Fruit fly (Drosophila melanogaster) whole organism, larva: ENCODE data around the gene CG14187.

Experiments used
- noc ChIP-seq: fragments of 200-800 bp; sonication (Bioruptor generic); optimal IDR thresholded peaks from 3 replicates; lab custom pipeline; 2019; ENCODE audit warnings: missing biosample characterization, mild to moderate bottlenecking, missing genetic modification characterization, moderate library complexity

CG14187 gene

DNA sequence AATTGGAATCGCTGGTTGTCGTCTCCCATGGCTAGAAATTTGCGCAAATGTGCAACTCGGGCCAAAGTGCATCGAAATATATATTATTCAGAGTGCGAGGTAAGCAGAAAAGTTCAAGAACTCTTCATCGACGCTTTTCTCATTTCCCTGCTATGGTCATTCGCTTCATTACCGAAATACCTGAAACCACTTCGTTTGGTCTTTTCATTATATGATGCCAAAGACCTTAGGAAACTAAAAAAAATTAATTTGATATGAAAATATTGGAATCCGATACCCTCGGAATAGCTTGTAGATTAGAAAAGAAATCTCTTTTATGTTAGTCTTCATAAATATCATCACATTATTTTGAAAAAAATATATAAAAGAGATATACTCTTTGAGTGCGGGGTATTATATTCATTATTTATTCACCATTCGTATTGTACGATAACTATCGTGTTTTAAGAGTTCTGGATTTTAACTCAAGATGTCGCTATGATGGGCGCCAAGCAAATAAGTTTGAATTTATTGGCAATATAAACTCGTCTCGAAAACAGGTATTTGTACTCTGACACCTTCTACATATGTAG is at the start of gene CG14187:
Gene CG14187 (minus strand): TSS at position 51 of the 572 bp plus-strand sequence.
- no peak for TF ChIP-seq noc (tag; lab: Kevin White, UChicago)

DNA sequence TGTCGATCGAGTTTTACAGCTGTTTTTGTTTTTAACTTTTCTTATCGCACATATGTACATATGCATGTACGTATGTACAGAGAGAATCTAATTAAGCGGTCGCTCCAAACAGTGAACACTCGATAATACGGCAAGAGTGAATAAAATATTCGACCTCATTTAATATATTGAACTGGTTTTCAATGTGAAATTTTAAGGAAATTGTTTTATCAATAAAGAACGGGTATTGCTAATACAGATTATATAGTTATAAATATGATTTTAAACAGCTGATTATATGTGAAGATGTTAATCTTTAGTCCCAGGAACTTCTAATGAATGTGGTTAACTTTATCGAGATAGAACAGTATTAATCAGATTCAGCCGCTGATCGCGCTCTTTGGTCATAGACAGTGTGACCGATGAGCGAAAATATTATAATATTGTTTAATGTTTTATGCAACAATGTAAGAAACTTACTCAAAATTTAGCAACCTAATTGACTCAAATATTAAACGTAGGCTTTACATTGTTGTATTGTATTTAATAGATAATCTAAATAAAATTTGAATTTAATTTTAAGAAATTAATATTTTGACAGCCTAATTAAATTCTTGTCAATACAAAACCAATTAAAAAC is 28.1 kb upstream of the CG14187 start, which contains the start of gene CG7328:
Gene CG7328 (minus strand): TSS at position 19 of the 619 bp plus-strand sequence.
- peak; percentile 90 for TF ChIP-seq noc (tag; lab: Kevin White, UChicago)

DNA sequence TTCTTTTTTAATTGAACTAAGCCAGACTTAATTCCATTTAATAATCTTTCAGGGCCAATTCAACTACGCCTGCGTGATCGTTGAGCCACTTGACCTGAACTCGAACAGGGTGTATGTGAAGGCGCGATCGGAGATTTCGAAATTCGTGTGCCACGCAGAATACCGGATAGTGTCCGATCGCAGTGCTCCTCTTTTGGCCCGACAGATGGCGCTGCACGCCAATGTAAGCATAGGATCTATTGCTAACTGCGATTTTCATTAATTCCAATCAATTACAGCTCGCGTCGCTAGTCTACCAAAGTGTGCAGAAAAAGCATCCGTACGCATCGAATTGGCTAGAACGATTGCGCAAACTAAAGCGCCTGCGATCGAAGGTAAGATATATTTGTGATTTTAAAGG is 25.7 kb upstream of the CG14187 start:
- TF ChIP-seq noc (tag; lab: Kevin White, UChicago) = no peak

DNA sequence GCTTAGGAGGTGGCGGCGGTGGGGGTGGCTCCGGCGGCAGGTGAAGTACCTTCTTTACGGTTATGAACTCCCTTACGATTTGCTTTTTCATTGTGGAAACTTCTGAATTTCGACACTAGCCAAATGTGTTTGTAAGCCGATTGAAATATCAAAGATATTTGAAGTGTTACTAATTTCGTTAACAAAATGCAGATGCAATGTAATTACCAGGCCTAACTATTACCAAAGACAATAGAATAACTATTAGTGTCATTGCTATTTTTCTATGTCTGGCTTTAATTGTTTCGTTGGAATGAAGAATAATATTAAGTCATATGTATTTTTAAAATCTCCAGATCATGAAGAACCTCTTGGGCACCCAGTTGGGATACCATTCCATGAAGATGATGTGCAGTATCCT is 20.5 kb upstream of the CG14187 start, which contains the start of gene CG7335:
Gene CG7335 (minus strand): TSS at position 101 of the 400 bp plus-strand sequence.
- TF ChIP-seq noc (tag; lab: Kevin White, UChicago) = no peak

DNA sequence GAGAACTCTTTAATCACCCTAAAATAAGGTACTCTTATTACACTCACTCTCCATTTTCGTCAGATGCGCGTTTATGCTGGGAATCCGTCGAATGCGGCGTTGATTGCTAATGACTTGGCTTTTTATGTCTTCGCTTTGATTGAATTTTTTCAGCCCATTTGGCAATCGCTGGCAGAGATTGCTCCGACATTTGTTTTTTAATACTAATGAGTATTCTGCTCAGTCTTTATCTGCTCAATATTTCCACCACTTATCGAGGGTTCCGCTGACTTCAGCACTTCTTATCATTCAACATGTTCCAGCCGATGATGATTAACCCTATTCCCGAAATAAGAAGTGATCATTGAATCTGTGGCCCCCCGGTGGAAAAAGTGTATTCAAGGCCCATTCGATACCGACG is 19.0 kb upstream of the CG14187 start, which contains the start of gene obst-J:
Gene obst-J (minus strand): TSS at position 101 of the 400 bp plus-strand sequence.
- TF ChIP-seq noc (tag; lab: Kevin White, UChicago) = no peak

DNA sequence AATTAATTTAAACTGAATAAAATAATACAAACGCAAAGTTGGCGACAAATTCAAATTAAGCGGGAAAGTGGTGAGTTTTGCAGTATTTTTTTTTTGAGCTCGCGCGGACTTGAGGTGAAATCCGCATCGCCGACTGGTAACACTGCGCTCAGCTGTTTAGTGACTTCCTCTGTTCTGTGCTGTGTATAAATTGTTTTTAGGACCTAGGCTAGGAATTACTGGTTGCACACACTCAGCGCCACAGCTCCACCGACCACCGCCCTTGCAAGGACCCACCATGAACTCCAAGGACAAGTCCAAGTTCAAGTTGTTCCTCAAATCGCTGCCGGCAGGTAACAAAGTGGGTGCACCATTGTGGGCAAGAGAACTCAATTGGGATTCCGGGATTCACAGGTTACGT is 16.4 kb upstream of the CG14187 start, which contains the start of gene gig:
Gene gig (plus strand): TSS at position 150 of the 400 bp plus-strand sequence.
- no peak for TF ChIP-seq noc (tag; lab: Kevin White, UChicago)

DNA sequence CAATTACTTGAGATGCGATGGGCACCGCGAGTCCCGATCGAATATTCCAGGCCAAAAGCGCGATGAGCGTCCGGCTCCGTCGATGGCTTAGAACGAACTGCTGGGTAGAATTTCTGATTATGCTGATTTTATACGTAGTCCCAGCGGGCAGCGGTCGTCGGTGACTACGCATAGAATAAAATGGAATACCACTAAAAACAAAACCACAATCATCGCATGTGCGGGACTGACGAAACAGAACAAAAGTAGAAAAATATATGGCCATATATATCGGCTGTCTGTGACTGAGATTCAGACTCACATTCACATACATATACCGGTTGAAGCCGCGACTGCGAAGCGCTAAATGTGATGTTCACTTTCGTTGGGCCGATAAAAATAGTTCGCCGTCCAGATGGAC is 14.6 kb upstream of the CG14187 start, which contains the start of gene CG7365:
Gene CG7365 (minus strand): TSS at position 101 of the 400 bp plus-strand sequence.
- no peak for TF ChIP-seq noc (tag; lab: Kevin White, UChicago)

DNA sequence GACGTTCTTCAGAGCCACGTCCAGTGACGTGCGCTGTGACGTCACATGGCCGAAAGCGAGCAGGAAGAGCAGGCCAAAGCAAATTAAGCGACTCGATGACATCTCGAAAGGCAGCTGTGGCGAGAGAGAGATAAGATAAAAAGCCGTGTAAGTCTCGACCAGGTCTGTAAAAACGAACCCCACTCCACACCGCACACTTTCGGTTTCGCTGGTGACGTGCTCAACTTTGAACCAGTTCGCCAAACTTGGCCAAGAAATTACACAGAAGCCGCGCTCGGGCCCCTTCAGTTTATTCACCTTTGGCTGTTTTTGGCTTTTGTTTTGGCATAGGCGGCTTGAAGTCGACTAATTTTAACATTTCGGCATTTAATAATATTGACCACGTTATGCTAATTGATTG is 13.5 kb upstream of the CG14187 start:
- TF ChIP-seq noc (tag; lab: Kevin White, UChicago) = no peak

DNA sequence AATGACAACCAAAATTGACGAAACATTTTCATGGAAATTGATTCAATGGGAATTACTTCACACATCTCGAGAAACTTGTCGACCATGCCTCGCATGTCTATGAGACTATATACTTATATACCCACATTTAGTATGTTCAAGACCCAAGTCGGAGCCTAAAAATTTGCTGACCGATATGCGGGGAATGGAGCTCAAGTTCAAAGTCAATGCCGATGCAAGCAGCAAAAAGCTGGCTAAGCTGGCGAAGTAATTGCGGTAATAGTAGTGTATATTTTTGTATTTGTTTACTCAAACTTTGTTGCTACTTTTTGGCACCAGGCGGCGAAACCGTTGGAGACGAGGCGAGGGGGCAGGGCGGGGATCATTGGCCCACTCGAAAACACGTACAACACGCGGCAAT is 10.4 kb upstream of the CG14187 start:
- TF ChIP-seq noc (tag; lab: Kevin White, UChicago) = no peak

DNA sequence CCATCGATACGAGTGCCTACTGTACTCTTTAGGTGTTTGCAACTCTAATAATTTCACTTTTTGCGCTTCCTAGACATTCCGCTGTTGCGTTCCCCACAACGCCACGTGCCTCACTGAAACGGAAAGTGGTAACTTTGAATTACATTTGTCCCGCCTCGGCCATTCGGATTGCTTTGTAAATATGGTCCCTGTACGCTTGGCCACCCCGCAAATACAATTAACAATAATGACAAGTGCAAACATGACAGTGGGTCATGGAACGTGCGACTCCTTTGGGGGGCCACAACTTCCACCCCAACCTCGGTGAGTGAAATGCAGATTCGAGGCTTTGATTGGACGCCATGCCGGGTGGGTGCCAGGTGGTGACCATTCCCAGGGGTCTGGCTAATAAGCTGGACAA is 1.2 kb downstream of the CG14187 start, which contains the start of gene Ir76b:
Gene Ir76b (minus strand): TSS at position 101 of the 400 bp plus-strand sequence.
- no peak for TF ChIP-seq noc (tag; lab: Kevin White, UChicago)

DNA sequence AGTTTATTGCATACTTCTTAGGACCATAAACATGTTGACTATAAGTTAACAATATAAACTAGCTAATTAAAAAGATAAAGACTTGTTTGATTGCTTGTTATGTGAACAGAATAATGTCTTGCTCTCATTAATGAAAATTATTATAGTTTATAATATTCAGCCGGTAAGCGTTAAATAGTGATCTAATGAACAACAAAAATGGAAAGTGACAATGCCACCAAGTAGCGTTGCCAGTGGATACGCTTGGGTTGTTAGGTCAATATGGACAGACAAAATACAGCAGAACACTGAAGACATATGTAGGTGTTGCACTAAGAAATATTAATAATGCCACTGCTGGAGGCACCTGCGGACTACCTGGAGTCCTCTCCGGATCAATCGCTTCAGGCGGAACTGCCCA is 6.9 kb downstream of the CG14187 start, which contains the start of gene CG14185:
Gene CG14185 (plus strand): TSS at position 301 of the 400 bp plus-strand sequence.
- no peak for TF ChIP-seq noc (tag; lab: Kevin White, UChicago)

DNA sequence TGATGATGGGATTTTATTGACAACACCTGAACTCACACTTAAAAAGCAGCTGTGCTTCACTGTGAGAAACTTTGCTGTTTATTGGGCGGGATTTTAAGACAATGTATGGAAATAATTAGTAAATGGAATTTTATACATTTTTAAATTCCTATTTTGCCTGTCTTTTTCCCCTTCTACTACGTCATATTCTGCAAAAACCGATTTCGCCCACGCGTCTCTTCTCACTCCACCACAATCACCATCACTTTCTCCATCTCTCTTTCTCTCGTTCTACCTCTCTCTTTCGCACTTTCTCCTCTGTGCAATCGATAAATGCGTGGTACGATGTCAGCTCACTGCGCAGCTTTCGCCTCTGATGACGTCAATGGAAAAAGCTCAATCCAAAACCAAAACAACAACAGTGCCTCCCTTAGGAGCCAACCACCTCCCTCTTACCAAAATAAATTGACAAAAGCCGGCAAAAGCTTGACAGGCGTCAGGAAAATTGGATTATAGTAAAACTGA is 8.1 kb downstream of the CG14187 start:
- TF ChIP-seq noc (tag; lab: Kevin White, UChicago) = no peak

DNA sequence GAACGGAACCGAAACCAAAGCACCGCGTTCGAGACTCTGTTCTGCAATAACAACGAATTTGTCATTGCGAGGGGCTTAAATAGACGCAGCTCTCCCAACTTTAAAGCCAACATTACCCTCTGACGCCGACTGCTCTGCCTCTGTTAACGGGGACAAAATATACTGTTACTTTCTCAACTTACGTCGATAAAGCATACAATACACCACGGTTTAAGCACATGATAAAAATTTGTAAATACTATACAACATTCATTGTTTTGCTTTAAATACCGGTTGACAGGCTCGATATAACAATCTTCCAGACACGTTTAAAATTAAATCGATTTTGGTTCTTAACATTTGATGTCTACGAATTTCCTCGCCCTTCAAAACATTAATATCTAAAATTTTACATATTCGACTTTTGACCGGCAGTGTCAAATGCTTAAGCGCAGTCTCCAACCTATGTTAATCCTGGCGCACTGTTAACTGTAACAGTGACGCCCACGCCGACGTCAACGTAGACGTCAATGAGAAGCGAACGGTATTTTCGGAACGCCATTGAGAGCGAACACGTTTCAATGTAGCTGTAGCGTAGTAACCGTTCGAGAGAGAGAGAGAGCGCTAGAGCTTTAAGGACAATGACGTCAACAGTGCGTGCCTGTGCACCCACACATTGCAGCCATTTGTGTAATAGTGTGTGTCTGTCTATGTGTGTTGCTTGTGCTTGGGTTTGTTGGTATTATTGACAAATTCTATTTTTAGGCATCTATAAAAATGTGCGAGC is 8.7 kb downstream of the CG14187 start, which contains the start of gene CG14186:
Gene CG14186 (minus strand): TSS at position 51 of the 766 bp plus-strand sequence.
- no peak for TF ChIP-seq noc (tag; lab: Kevin White, UChicago)

DNA sequence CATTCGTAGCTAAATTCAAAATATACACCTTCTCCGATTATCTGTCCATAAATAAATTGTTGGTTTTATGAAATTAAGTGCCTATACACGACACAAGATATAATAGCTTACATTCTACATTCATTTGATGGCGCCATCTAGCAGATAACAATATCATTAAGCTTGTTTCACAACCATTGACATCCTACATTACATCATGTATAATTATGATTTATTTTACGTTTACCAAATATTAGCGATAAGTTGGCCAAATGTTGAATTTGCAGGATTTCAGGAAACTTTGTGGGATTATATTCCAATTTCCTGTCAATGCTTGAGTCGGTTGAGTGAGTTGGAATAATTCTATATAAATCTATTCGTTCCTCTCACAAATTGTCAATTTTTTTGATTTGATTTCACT is 15.3 kb downstream of the CG14187 start:
- no peak for TF ChIP-seq noc (tag; lab: Kevin White, UChicago)

DNA sequence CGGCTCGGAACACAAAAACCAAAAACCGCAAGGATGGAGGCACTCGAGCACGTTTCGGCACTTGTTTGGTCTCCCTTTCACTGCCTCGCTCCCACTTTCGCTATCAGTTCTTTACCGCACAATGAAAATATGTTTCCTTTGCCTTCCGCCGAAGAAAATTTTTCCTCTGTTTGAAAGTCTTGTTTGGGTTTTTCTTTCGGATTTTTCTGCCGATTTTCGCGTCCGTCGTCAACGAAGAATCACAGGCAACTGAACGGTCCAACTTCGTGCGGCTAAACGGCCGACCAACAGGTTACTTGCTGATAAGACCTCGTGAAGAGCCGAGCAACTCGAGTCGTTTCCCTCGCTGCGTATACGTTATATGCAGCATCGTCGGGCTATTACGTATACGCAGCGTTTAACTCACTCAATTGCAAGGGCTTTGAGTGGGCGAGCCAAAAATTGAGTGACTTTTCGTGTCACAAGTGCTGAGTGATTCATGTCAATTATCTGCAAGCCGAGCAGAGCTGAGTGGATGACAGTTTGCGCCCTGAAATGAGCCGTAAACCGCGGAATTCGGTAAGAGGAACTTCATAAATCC is 23.8 kb downstream of the CG14187 start, which contains the start of gene sNPF-R:
Gene sNPF-R (minus strand): TSS at position 253 of the 580 bp plus-strand sequence.
- no peak for TF ChIP-seq noc (tag; lab: Kevin White, UChicago)
